Fruit fly (Drosophila melanogaster) whole organism, pupa: ENCODE data around the gene Gclc.

Experiments used
- CG10348 ChIP-seq: fragments of 200-800 bp; sonication (Bioruptor generic); IDR thresholded peaks from 2 replicates; pipeline ENCODE4 v1.3.6; 2022; ENCODE audit warnings: missing biosample characterization, missing genetic modification characterization
- CG13204 ChIP-seq: fragments of 200-800 bp; sonication (Bioruptor generic); optimal IDR thresholded peaks from 2 replicates; lab custom pipeline; 2018; ENCODE audit warnings: missing biosample characterization, mild to moderate bottlenecking, missing genetic modification characterization, moderate library complexity
- CG14655 ChIP-seq: fragments of 200-800 bp; sonication (Bioruptor generic); optimal IDR thresholded peaks from 3 replicates; lab custom pipeline; 2017; ENCODE audit warnings: mild to moderate bottlenecking, missing biosample characterization, missing genetic modification reagents, missing genetic modification characterization
- CG8159 ChIP-seq: fragments of 200-800 bp; sonication (Bioruptor generic); optimal IDR thresholded peaks from 3 replicates; lab custom pipeline; 2018; ENCODE audit warnings: missing biosample characterization, mild to moderate bottlenecking, missing genetic modification characterization, moderate library complexity
- Snoo ChIP-seq: fragments of 200-800 bp; sonication (Bioruptor generic); optimal IDR thresholded peaks from 3 replicates; lab custom pipeline; 2017; ENCODE audit warnings: missing biosample characterization, mild to moderate bottlenecking, missing genetic modification characterization, inconsistent platforms

DNA sequence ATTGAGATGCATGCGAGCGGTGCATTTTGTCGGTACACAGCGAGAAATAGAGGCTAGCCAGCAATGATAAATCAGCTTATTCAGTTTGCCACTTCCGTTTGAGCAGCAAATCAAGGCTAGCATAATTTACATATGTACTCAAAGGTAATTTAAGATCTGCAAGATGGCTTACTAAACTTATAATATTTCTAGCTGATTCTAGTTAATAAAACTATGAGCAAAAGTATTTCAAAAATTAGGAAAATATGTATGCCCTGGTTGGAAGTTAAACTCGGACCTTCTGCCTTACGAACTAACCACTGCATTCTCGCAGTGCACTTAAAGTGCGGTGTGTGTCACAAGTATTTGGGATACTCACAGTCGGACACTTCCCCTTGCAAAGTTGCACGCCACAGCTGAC, 6.9 kb upstream of the Gclc start:
- TF ChIP-seq CG14655 (GFP tag; lab: Kevin White, UChicago): peak; percentile 66
- TF ChIP-seq CG8159 (tag; lab: Kevin White, UChicago): peak; percentile 50
- no peak for TF ChIP-seq Snoo (tag; lab: Kevin White, UChicago)
- no peak for TF ChIP-seq CG13204 (GFP tag; lab: Kevin White, UChicago)
- TF ChIP-seq CG10348 (GFP tag; lab: Robert Waterston, UW): no peak
